Fruit fly (Drosophila melanogaster): ENCODE data around the gene Hr83.

dm6 chr3R:6368550-6369238, 19.7 kb downstream of the Hr83 start, which contains the start of gene CG10286:
- TF ChIP-seq CG8478 (optimal IDR thresholded peaks at IDR 0.05) (no peak), CTCF (optimal IDR thresholded peaks at IDR 0.05) (peak in 1 of 2 experiments; percentile 18)
